Worm (Caenorhabditis elegans): ENCODE results near the gene snb-2.

The snb-2 gene

DNA sequence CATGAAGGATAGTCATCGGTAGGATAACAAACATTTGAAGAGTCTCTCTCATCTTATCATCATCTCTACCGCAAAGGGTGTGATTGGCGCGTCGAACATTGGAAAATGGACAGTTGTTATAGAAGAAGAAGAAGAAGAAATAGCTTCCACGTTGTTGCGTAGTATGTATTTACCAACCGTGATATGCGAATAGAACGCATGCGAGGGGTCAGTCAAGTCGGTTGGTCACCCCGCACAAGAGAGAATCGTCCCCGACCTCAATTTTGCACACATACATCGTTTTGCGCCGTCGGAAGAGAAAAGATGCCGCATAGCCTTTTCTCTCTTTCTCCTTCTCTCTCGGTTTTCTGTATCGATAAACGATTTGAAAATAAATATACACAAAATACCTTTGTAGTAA, 50.7 kb downstream of the snb-2 start (continued):
- TF ChIP-seq lsy-2 (tag; optimal IDR thresholded peaks at IDR 0.05) (no peak), R02D3.7 (tag; optimal IDR thresholded peaks at IDR 0.05) (no peak)
